Worm (Caenorhabditis elegans): Measurements from ENCODE around the gene cwp-4.

DNA sequence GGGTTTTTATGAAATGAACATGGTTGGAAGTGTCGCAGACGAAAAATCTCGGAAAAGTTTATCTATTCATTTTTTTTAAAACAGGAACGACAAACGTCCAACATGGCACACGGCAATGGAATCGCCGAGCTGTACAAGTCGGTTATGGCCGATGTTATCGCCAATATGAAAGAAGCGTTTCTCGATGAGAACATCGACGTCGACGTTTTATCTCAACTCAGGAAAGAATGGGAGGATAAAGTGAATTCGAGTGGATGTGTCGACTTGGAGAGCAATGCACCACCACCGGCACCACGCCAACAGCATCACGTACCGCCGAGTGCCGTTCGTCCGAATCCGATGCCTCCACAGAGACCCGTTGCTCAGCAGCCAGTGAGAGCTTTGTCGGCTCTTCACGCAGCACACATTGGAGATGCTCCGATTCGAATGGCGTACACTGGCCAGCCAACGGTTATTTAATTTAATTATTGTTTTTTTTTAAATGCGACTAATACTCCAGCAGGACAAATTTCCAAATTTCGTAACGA is 3.3 kb upstream of the cwp-4 start:
- TF ChIP-seq ama-1 (optimal IDR thresholded peaks at IDR 0.05): no peak
- no peak for TF ChIP-seq flt-1 (GFP tag; IDR thresholded peaks at IDR 0.05)
- no peak for TF ChIP-seq tra-4 (tag; optimal IDR thresholded peaks at IDR 0.05)
- no peak for TF ChIP-seq tbx-37 (GFP tag; conservative IDR thresholded peaks at IDR 0.05)
- no peak for TF ChIP-seq hmg-4 (GFP tag; optimal IDR thresholded peaks at IDR 0.05)

All from whole organism, early embryonic.